Fruit fly (Drosophila melanogaster) whole organism, adult: ENCODE measurements around the gene Ubr3.

ENCODE experiments used
- CG12768 ChIP-seq: fragments of 200-800 bp; sonication (Bioruptor generic); optimal IDR thresholded peaks from 2 replicates; lab custom pipeline; 2017; ENCODE audit warnings: missing biosample characterization, missing genetic modification characterization, mild to moderate bottlenecking, moderate library complexity, missing genetic modification reagents
- CG7101 ChIP-seq: fragments of 200-800 bp; sonication (Bioruptor generic); optimal IDR thresholded peaks from 2 replicates; lab custom pipeline; 2018; ENCODE audit warnings: missing biosample characterization, mild to moderate bottlenecking, missing genetic modification characterization, moderate library complexity
- Hr96 ChIP-seq: fragments of 200-800 bp; sonication (Bioruptor generic); optimal IDR thresholded peaks from 2 replicates; lab custom pipeline; 2016; ENCODE audit warnings: missing biosample characterization, missing genetic modification characterization
- bab1 ChIP-seq: fragments of 200-800 bp; sonication (Bioruptor generic); optimal IDR thresholded peaks from 3 replicates; lab custom pipeline; 2019; ENCODE audit warnings: missing biosample characterization, mild to moderate bottlenecking, missing genetic modification characterization, moderate library complexity
- ovo ChIP-seq: fragments of 200-800 bp; sonication (Bioruptor generic); optimal IDR thresholded peaks from 2 replicates; lab custom pipeline; 2016; ENCODE audit warnings: missing biosample characterization, missing genetic modification characterization
- tj ChIP-seq: fragments of 200-800 bp; sonication (Bioruptor generic); optimal IDR thresholded peaks from 3 replicates; lab custom pipeline; 2017; ENCODE audit warnings: missing biosample characterization, mild to moderate bottlenecking, missing genetic modification characterization, moderate library complexity
- toe ChIP-seq: fragments of 200-800 bp; sonication (Bioruptor generic); optimal IDR thresholded peaks from 2 replicates; lab custom pipeline; 2016; ENCODE audit warnings: missing biosample characterization, missing genetic modification characterization

DNA sequence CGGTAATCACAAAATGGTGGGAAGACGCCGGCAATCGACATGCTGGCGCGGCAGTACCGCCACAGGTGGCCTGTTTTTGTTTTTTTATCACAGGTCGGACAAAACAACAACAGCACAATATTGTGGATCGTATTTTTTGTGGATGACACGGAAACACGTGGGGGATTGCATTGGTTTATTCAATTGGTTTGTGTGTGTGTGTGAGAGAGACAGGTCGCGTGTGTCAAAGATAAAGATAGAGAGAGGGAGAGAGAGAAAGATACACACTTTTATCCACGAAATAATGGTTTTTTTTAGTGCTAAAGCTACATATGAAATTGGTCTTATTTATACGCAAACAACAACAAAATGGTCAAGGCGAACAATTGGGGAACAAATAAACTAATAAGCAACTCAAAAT is 23.3 kb downstream of the Ubr3 start:
- no peak for TF ChIP-seq Hr96 (GFP tag; lab: Kevin White, UChicago)
- TF ChIP-seq CG7101 (tag; lab: Kevin White, UChicago) = no peak
- no peak for TF ChIP-seq bab1 (GFP tag; lab: Kevin White, UChicago)
- no peak for TF ChIP-seq CG12768 (GFP tag; lab: Kevin White, UChicago)
- TF ChIP-seq ovo (GFP tag; lab: Kevin White, UChicago) = no peak
- no peak for TF ChIP-seq toe (GFP tag; lab: Kevin White, UChicago)
- no peak for TF ChIP-seq tj
